Fruit fly (Drosophila melanogaster): ENCODE data around the gene kirre.
A peak's percentile ranks its signal among the peaks of the same experiment; 100 is the strongest.

kirre gene

dm6 chrX:3012042-3012441 is 271.9 kb downstream of the kirre start:
- TF ChIP-seq dsf (GFP tag; optimal IDR thresholded peaks at IDR 0.05; ENCODE audit: borderline replicate concordance), result no peak

dm6 chrX:3013276-3013675 is 273.1 kb downstream of the kirre start:
- no peak for TF ChIP-seq lola (GFP tag; optimal IDR thresholded peaks at IDR 0.05)
- TF ChIP-seq HLH106 (tag; optimal IDR thresholded peaks at IDR 0.05), result peak; percentile 11

- TF ChIP-seq CG9705 (GFP tag; optimal IDR thresholded peaks at IDR 0.05), result peak; percentile 76
- peak; percentile 56 for TF ChIP-seq tai (GFP tag; optimal IDR thresholded peaks at IDR 0.05)
- TF ChIP-seq Dif (GFP tag; optimal IDR thresholded peaks at IDR 0.05; ENCODE audit: partially characterized antibody), result no peak
- TF ChIP-seq Hr78 (GFP tag; optimal IDR thresholded peaks at IDR 0.05), result no peak
- peak; percentile 60 for TF ChIP-seq Rel (GFP tag; optimal IDR thresholded peaks at IDR 0.05)
- peak; percentile 62 for TF ChIP-seq Rel (tag; optimal IDR thresholded peaks at IDR 0.05)
- TF ChIP-seq rgr (GFP tag; optimal IDR thresholded peaks at IDR 0.05), result peak; percentile 83
- TF ChIP-seq Vsx2 (GFP tag; optimal IDR thresholded peaks at IDR 0.05; ENCODE audit: partially characterized antibody), result no peak
- TF ChIP-seq usp (GFP tag; optimal IDR thresholded peaks at IDR 0.05), result no peak
- no peak for TF ChIP-seq Abd-B (GFP tag; optimal IDR thresholded peaks at IDR 0.05)
- peak; percentile 53 for TF ChIP-seq CrebA (GFP tag; optimal IDR thresholded peaks at IDR 0.05; ENCODE audit: borderline replicate concordance)
- peak; percentile 79 for TF ChIP-seq sage (GFP tag; optimal IDR thresholded peaks at IDR 0.05)
- TF ChIP-seq dl (GFP tag; optimal IDR thresholded peaks at IDR 0.05; ENCODE audit: insufficient read depth in 1 of 2, partially characterized antibody in 2 of 2), result no peak
- TF ChIP-seq psq (GFP tag; optimal IDR thresholded peaks at IDR 0.05), result peak; percentile 80
- TF ChIP-seq pan (optimal IDR thresholded peaks at IDR 0.05), result no peak
- TF ChIP-seq HLH106 (tag; optimal IDR thresholded peaks at IDR 0.05), result peak; percentile 84
- peak; percentile 82 for TF ChIP-seq Hnf4 (GFP tag; optimal IDR thresholded peaks at IDR 0.05)
- TF ChIP-seq OdsH (GFP tag; optimal IDR thresholded peaks at IDR 0.05), result peak; percentile 82
- no peak for TF ChIP-seq sv (GFP tag; optimal IDR thresholded peaks at IDR 0.05)
- TF ChIP-seq CG32264 (GFP tag; optimal IDR thresholded peaks at IDR 0.05), result peak; percentile 41
- TF ChIP-seq foxo (GFP tag; optimal IDR thresholded peaks at IDR 0.05), result peak in 1 of 2 experiments; percentile 88
- TF ChIP-seq brk (GFP tag; optimal IDR thresholded peaks at IDR 0.05), result peak; percentile 62
- no peak for TF ChIP-seq Myc (optimal IDR thresholded peaks at IDR 0.05)
- no peak for TF ChIP-seq lola (GFP tag; optimal IDR thresholded peaks at IDR 0.05)
- TF ChIP-seq jim (GFP tag; optimal IDR thresholded peaks at IDR 0.05), result no peak
- no peak for TF ChIP-seq Mio (GFP tag; optimal IDR thresholded peaks at IDR 0.05)
- peak; percentile 89 for TF ChIP-seq fru (GFP tag; optimal IDR thresholded peaks at IDR 0.05)
- peak; percentile 88 for TF ChIP-seq h (GFP tag; optimal IDR thresholded peaks at IDR 0.05)
- TF ChIP-seq dsf (GFP tag; optimal IDR thresholded peaks at IDR 0.05; ENCODE audit: borderline replicate concordance), result no peak
- peak; percentile 89 for TF ChIP-seq Sp1 (GFP tag; optimal IDR thresholded peaks at IDR 0.05)
- TF ChIP-seq Jra (GFP tag; optimal IDR thresholded peaks at IDR 0.05), result peak; percentile 55
- no peak for TF ChIP-seq GATAd (GFP tag; optimal IDR thresholded peaks at IDR 0.05)
- TF ChIP-seq dmrt93B (GFP tag; optimal IDR thresholded peaks at IDR 0.05), result peak; percentile 53
- TF ChIP-seq N (GFP tag; optimal IDR thresholded peaks at IDR 0.05), result no peak
- TF ChIP-seq br (GFP tag; optimal IDR thresholded peaks at IDR 0.05), result peak; percentile 77
- TF ChIP-seq ey (GFP tag; optimal IDR thresholded peaks at IDR 0.05), result peak; percentile 79
- TF ChIP-seq Dfd (GFP tag; optimal IDR thresholded peaks at IDR 0.05), result no peak
- TF ChIP-seq Hr83 (GFP tag; optimal IDR thresholded peaks at IDR 0.05; ENCODE audit: poor library complexity, severe bottlenecking), result no peak
- peak; percentile 72 for TF ChIP-seq woc (GFP tag; optimal IDR thresholded peaks at IDR 0.05)
Measured at dm6 chrX:3016462-3016861, 276.3 kb downstream of the kirre start.

Data from whole organism, wandering third instar larva.